Fruit fly (Drosophila melanogaster) ovary, adult (tissue): ENCODE data around the gene CG17450.

Experiments
- CG17801 ChIP-seq: fragments of 200-800 bp; optimal IDR thresholded peaks from 2 replicates; lab custom pipeline; 2019; ENCODE audit warnings: missing biosample characterization, mild to moderate bottlenecking, missing genetic modification characterization, moderate library complexity; ENCODE audit not compliant: partially characterized antibody

The CG17450 gene

DNA sequence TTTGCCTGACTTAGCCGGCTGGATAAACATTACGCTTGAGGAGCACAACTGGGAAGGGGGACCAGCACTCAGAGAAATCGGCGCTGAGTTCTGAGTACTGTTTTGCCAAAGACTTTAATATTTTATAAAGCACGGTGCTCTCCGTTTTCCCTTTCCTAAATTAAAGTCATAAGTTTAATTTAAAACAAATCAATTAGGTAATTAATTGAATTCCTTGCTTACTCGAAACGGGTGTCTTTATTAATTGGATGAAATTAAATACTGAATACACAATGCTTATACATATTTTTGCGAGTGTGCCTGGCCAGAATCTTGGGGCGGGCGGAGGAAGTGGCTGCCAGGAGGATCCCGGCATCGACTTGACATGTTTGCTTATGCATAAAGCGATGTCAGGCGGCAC, 18.8 kb downstream of the CG17450 start:
- TF ChIP-seq CG17801 (GFP tag; lab: Kevin White, UChicago): no peak

dm6 chrX:21588000-21588399, 20.7 kb downstream of the CG17450 start:
- TF ChIP-seq CG17801 (GFP tag; lab: Kevin White, UChicago): no peak

dm6 chrX:21567793-21568192, 40.9 kb downstream of the CG17450 start:
- TF ChIP-seq CG17801 (GFP tag; lab: Kevin White, UChicago): no peak

- TF ChIP-seq CG17801 (GFP tag; lab: Kevin White, UChicago): no peak
These were observed 43.2 kb downstream of the CG17450 start for dm6 chrX:21565539-21565938.

dm6 chrX:21562844-21563243, 45.9 kb downstream of the CG17450 start:
- TF ChIP-seq CG17801 (GFP tag; lab: Kevin White, UChicago): no peak
